Worm (Caenorhabditis elegans): ENCODE data around the gene Y38A10A.7.

The Y38A10A.7 gene

ce11 chrV:6095829-6096228 is at the start of gene Y38A10A.7:
Y38A10A.7 (plus strand) TSS chrV:6096197.
- TF ChIP-seq nfya-1 (tag; optimal IDR thresholded peaks at IDR 0.05; ENCODE audit: insufficient read depth): peak; percentile 31
- no peak for TF ChIP-seq ZK546.5 (tag; optimal IDR thresholded peaks at IDR 0.05)
- no peak for TF ChIP-seq unc-62 (GFP tag; optimal IDR thresholded peaks at IDR 0.05)
- peak; percentile 58 for TF ChIP-seq hmg-11 (tag; optimal IDR thresholded peaks at IDR 0.05)
- TF ChIP-seq pha-4 (tag; optimal IDR thresholded peaks at IDR 0.05): peak; percentile 46
- peak; percentile 3 for TF ChIP-seq nhr-23 (tag; optimal IDR thresholded peaks at IDR 0.05)
- peak; percentile 8 for TF ChIP-seq elt-2 (tag; optimal IDR thresholded peaks at IDR 0.05)

ce11 chrV:6047818-6048217 is 48.2 kb upstream of the Y38A10A.7 start, which contains the start of gene pgap-3:
pgap-3 (minus strand) TSS chrV:6047918.
- TF ChIP-seq nhr-25 (tag; optimal IDR thresholded peaks at IDR 0.05): no peak
- no peak for TF ChIP-seq fos-1 (tag; optimal IDR thresholded peaks at IDR 0.05)
- TF ChIP-seq lin-15B (tag; optimal IDR thresholded peaks at IDR 0.05): no peak
- no peak for TF ChIP-seq mml-1 (tag; optimal IDR thresholded peaks at IDR 0.05)
- TF ChIP-seq nhr-67 (tag; optimal IDR thresholded peaks at IDR 0.05): no peak
- no peak for TF ChIP-seq lsy-12 (tag; optimal IDR thresholded peaks at IDR 0.05)
- no peak for TF ChIP-seq ceh-9 (tag; optimal IDR thresholded peaks at IDR 0.05)
- TF ChIP-seq sea-2 (GFP tag; optimal IDR thresholded peaks at IDR 0.05): no peak
- no peak for TF ChIP-seq R02D3.7 (tag; optimal IDR thresholded peaks at IDR 0.05)
- TF ChIP-seq ZK546.5 (tag; optimal IDR thresholded peaks at IDR 0.05): no peak
- no peak for TF ChIP-seq pha-4 (tag; optimal IDR thresholded peaks at IDR 0.05)
- TF ChIP-seq snpc-4 (tag; optimal IDR thresholded peaks at IDR 0.05): no peak

DNA sequence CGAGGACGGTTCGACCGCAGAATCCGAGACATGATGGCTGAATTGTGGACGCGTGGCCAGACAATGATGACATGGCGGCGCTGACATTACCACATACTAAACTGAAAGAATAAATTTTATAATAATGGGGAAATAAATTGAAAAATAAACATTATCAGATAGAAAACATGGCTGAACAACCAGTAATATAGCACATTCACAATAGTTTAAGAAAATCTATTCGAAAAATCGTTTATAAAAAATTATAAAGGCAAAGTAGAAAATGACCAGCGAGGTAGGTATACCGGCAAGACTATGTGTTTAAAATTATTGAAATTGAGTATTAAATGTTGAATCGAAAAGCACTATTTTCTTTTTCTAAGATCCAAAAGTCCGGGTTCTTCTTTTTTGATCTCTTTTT is 44.8 kb upstream of the Y38A10A.7 start, which contains the start of gene jamp-1:
Gene jamp-1 (minus strand): TSS at position 101 of the 400 bp plus-strand sequence.
- TF ChIP-seq elt-3 (tag; optimal IDR thresholded peaks at IDR 0.05): no peak
- TF ChIP-seq egl-5 (tag; optimal IDR thresholded peaks at IDR 0.05): no peak
- TF ChIP-seq ceh-82 (tag; optimal IDR thresholded peaks at IDR 0.05): no peak
- no peak for TF ChIP-seq nhr-23 (tag; optimal IDR thresholded peaks at IDR 0.05)
- no peak for TF ChIP-seq snpc-4 (tag; optimal IDR thresholded peaks at IDR 0.05)
- no peak for TF ChIP-seq lin-15B (tag; optimal IDR thresholded peaks at IDR 0.05)
- no peak for TF ChIP-seq sea-2 (GFP tag; optimal IDR thresholded peaks at IDR 0.05)
- no peak for TF ChIP-seq nhr-25 (tag; optimal IDR thresholded peaks at IDR 0.05)
- TF ChIP-seq fos-1 (tag; optimal IDR thresholded peaks at IDR 0.05): no peak
- TF ChIP-seq lin-39 (tag; optimal IDR thresholded peaks at IDR 0.05): no peak
- no peak for TF ChIP-seq nhr-67 (tag; optimal IDR thresholded peaks at IDR 0.05)
- TF ChIP-seq ama-1 (optimal IDR thresholded peaks at IDR 0.05): no peak

DNA sequence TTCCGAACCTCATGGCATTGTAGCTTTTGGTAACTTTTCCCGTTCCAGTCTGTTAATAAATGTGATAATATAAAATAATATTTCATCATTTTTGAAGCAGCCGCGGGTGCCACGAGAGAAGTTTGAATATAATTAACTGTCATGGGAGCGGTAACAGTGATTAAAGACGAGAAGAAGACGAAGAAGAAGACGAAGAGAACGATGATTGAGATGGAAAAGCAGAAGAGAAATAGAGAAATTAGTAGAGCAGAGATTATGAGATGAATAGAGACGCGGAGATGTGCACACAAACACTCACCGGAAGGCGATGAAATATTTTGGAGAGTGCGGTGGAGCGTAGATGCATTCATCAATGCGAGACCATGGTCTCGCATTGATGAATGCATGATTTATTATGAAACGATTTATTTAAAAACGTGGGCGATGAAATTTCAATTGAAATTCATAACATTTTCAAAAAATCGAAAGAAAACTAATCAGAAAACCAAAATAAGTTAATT is 42.8 kb upstream of the Y38A10A.7 start, which contains the start of gene seip-1:
Gene seip-1 (minus strand): TSS at position 51 of the 500 bp plus-strand sequence.
- TF ChIP-seq pqm-1 (tag; optimal IDR thresholded peaks at IDR 0.05): peak; percentile 78
- peak; percentile 39 for TF ChIP-seq nhr-11 (tag; optimal IDR thresholded peaks at IDR 0.05)
- peak; percentile 6 for TF ChIP-seq mdl-1 (tag; optimal IDR thresholded peaks at IDR 0.05)
- no peak for TF ChIP-seq nhr-76 (tag; optimal IDR thresholded peaks at IDR 0.05)
- peak; percentile 89 for TF ChIP-seq lin-39 (tag; optimal IDR thresholded peaks at IDR 0.05)
- TF ChIP-seq ceh-28 (tag; optimal IDR thresholded peaks at IDR 0.05): peak; percentile 23
- TF ChIP-seq ceh-82 (tag; optimal IDR thresholded peaks at IDR 0.05): no peak
- peak; percentile 93 for TF ChIP-seq lin-15B (tag; optimal IDR thresholded peaks at IDR 0.05)
- peak; percentile 27 for TF ChIP-seq tbx-2 (tag; optimal IDR thresholded peaks at IDR 0.05)
- TF ChIP-seq ztf-4 (tag; optimal IDR thresholded peaks at IDR 0.05): no peak
- no peak for TF ChIP-seq eor-1 (tag; optimal IDR thresholded peaks at IDR 0.05)
- TF ChIP-seq pha-4 (tag; optimal IDR thresholded peaks at IDR 0.05): peak; percentile 90
- peak; percentile 25 for TF ChIP-seq lsy-12 (tag; optimal IDR thresholded peaks at IDR 0.05)
- TF ChIP-seq jun-1 (tag; optimal IDR thresholded peaks at IDR 0.05): peak; percentile 79
- no peak for TF ChIP-seq nhr-67 (tag; optimal IDR thresholded peaks at IDR 0.05)
- TF ChIP-seq nhr-12 (tag; optimal IDR thresholded peaks at IDR 0.05): no peak
- no peak for TF ChIP-seq ceh-9 (tag; optimal IDR thresholded peaks at IDR 0.05)
- peak; percentile 79 for TF ChIP-seq hmg-11 (tag; optimal IDR thresholded peaks at IDR 0.05)
- peak; percentile 30 for TF ChIP-seq unc-62 (GFP tag; optimal IDR thresholded peaks at IDR 0.05)
- TF ChIP-seq nhr-25 (tag; optimal IDR thresholded peaks at IDR 0.05): peak; percentile 55
- TF ChIP-seq nhr-28 (tag; optimal IDR thresholded peaks at IDR 0.05): no peak
- peak; percentile 79 for TF ChIP-seq elt-2 (tag; optimal IDR thresholded peaks at IDR 0.05)
- TF ChIP-seq snpc-4 (tag; optimal IDR thresholded peaks at IDR 0.05): peak; percentile 82
- TF ChIP-seq aly-2 (tag; optimal IDR thresholded peaks at IDR 0.05): no peak
- TF ChIP-seq fkh-2 (tag; optimal IDR thresholded peaks at IDR 0.05): no peak
- peak; percentile 10 for TF ChIP-seq ama-1 (optimal IDR thresholded peaks at IDR 0.05)
- TF ChIP-seq elt-1 (tag; optimal IDR thresholded peaks at IDR 0.05): no peak
- TF ChIP-seq ceh-16 (tag; optimal IDR thresholded peaks at IDR 0.05): no peak
- no peak for TF ChIP-seq nhr-77 (tag; optimal IDR thresholded peaks at IDR 0.05)
- TF ChIP-seq mml-1 (tag; optimal IDR thresholded peaks at IDR 0.05): no peak
- TF ChIP-seq daf-12 (tag; optimal IDR thresholded peaks at IDR 0.05): no peak
- no peak for TF ChIP-seq nhr-237 (tag; optimal IDR thresholded peaks at IDR 0.05)
- peak; percentile 83 for TF ChIP-seq nhr-23 (tag; optimal IDR thresholded peaks at IDR 0.05)
- no peak for TF ChIP-seq zag-1 (tag; optimal IDR thresholded peaks at IDR 0.05)
- TF ChIP-seq ztf-11 (tag; optimal IDR thresholded peaks at IDR 0.05): no peak
- peak; percentile 33 for TF ChIP-seq fos-1 (tag; optimal IDR thresholded peaks at IDR 0.05)
- TF ChIP-seq nhr-43 (tag; optimal IDR thresholded peaks at IDR 0.05; ENCODE audit: poor library complexity, severe bottlenecking): peak; percentile 6
- TF ChIP-seq skn-1 (tag; optimal IDR thresholded peaks at IDR 0.05): peak; percentile 89

Measured in whole organism, L3 larva.